Worm (Caenorhabditis elegans): ENCODE data around the gene dnj-18.

DNA sequence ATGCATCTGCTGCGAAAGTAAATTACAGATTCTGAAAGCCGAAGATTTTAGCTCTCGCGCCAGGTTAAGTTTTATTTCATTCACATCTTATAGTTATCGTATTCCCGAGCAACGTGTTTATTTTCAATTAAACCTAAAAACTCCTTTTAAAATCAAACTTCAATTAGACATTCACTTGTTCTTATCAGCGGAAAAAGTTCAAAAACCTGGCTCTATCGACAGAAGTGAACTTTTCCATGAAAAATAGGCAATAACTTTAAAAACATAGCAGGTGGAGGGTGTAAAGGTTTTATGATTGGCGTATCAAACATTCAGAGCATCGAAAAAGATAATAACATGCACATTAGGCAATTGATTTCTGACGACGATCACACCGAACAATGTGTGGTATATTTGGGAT is 9.0 kb upstream of the dnj-18 start, which contains the start of gene ppat-1:
- no peak for TF ChIP-seq aly-2 (tag; optimal IDR thresholded peaks at IDR 0.05)
- no peak for TF ChIP-seq unc-39 (tag; optimal IDR thresholded peaks at IDR 0.05)
- no peak for TF ChIP-seq pha-4 (tag; optimal IDR thresholded peaks at IDR 0.05)
- no peak for TF ChIP-seq nhr-23 (tag; optimal IDR thresholded peaks at IDR 0.05)
- TF ChIP-seq R02D3.7 (tag; optimal IDR thresholded peaks at IDR 0.05), result no peak
- no peak for TF ChIP-seq ama-1 (optimal IDR thresholded peaks at IDR 0.05)
